Worm (Caenorhabditis elegans) whole organism, L2 larva: Measurements from ENCODE around the gene srh-244.

Source experiments
- F13H6.1 ChIP-seq: sonication (generic microtip); optimal IDR thresholded peaks from 2 replicates; lab custom pipeline; 2016; ENCODE audit warnings: missing genetic modification characterization, missing compliant biosample characterization
- R02D3.7 ChIP-seq: fragments of 150-350 bp; optimal IDR thresholded peaks from 2 replicates; lab custom pipeline; 2014; ENCODE audit warnings: missing biosample characterization, missing genetic modification characterization
- alr-1 ChIP-seq: fragments of 150-350 bp; optimal IDR thresholded peaks from 2 replicates; lab custom pipeline; 2014; ENCODE audit warnings: missing biosample characterization, missing genetic modification characterization
- aly-2 ChIP-seq: fragments of 150-350 bp; optimal IDR thresholded peaks from 2 replicates; lab custom pipeline; 2014; ENCODE audit warnings: missing biosample characterization, missing genetic modification characterization
- ama-1 ChIP-seq: fragments of 150-350 bp; optimal IDR thresholded peaks from 2 replicates; lab custom pipeline; 2018; ENCODE audit warnings: inconsistent platforms
- blmp-1 ChIP-seq: sonication (generic microtip); optimal IDR thresholded peaks from 2 replicates; lab custom pipeline; 2017; ENCODE audit warnings: missing genetic modification characterization, mild to moderate bottlenecking, missing compliant biosample characterization, antibody characterized with exemption, moderate library complexity; ENCODE audit not compliant: insufficient read depth
- ceh-16 ChIP-seq: fragments of 150-350 bp; optimal IDR thresholded peaks from 2 replicates; lab custom pipeline; 2014; ENCODE audit warnings: missing biosample characterization, missing genetic modification characterization
- ceh-82 ChIP-seq: fragments of 150-350 bp; optimal IDR thresholded peaks from 2 replicates; lab custom pipeline; 2014; ENCODE audit warnings: missing biosample characterization, missing genetic modification characterization
- crh-2 ChIP-seq: sonication (generic microtip); optimal IDR thresholded peaks from 2 replicates; lab custom pipeline; 2017; ENCODE audit warnings: missing biosample characterization, missing genetic modification characterization
- elt-1 ChIP-seq: fragments of 150-350 bp; optimal IDR thresholded peaks from 2 replicates; lab custom pipeline; 2014; ENCODE audit warnings: missing biosample characterization, missing genetic modification characterization
- elt-3 ChIP-seq: sonication (generic microtip); optimal IDR thresholded peaks from 2 replicates; lab custom pipeline; 2017; ENCODE audit warnings: missing biosample characterization, missing genetic modification characterization
- fos-1 ChIP-seq: fragments of 150-350 bp; optimal IDR thresholded peaks from 2 replicates; lab custom pipeline; 2014; ENCODE audit warnings: missing biosample characterization, missing genetic modification characterization
- gmeb-1 ChIP-seq: fragments of 150-350 bp; optimal IDR thresholded peaks from 2 replicates; lab custom pipeline; 2014; ENCODE audit warnings: missing biosample characterization, missing genetic modification characterization
- lin-11 ChIP-seq: fragments of 150-350 bp; sonication (generic microtip); optimal IDR thresholded peaks from 2 replicates; lab custom pipeline; 2014; ENCODE audit warnings: missing biosample characterization, missing genetic modification characterization, inconsistent platforms, mixed read lengths
- lin-13 ChIP-seq: fragments of 150-350 bp; optimal IDR thresholded peaks from 2 replicates; lab custom pipeline; 2014; ENCODE audit warnings: missing biosample characterization, missing genetic modification reagents, missing genetic modification characterization
- lsy-2 ChIP-seq, 2 experiments: fragments of 150-350 bp in 1 of 2; sonication (generic microtip) in 1 of 2; optimal IDR thresholded peaks; 2 replicates each; lab custom pipeline; 2014 to 2017; ENCODE audit warnings: missing biosample characterization in 2 of 2, missing genetic modification characterization in 2 of 2
- mab-5 ChIP-seq: fragments of 150-350 bp; optimal IDR thresholded peaks from 2 replicates; lab custom pipeline; 2014; ENCODE audit warnings: missing biosample characterization, missing genetic modification characterization
- mdl-1 ChIP-seq, 2 experiments: fragments of 150-350 bp in 1 of 2; sonication (generic microtip) in 1 of 2; optimal IDR thresholded peaks; 2 replicates each; lab custom pipeline; 2017; ENCODE audit warnings: missing biosample characterization in 2 of 2, missing genetic modification characterization in 2 of 2
- nhr-10 ChIP-seq: sonication (generic microtip); optimal IDR thresholded peaks from 2 replicates; lab custom pipeline; 2017; ENCODE audit warnings: missing biosample characterization, missing genetic modification characterization
- nhr-12 ChIP-seq: fragments of 150-350 bp; optimal IDR thresholded peaks from 2 replicates; lab custom pipeline; 2014; ENCODE audit warnings: missing biosample characterization, missing genetic modification characterization
- nhr-129 ChIP-seq: fragments of 150-350 bp; optimal IDR thresholded peaks from 2 replicates; lab custom pipeline; 2014; ENCODE audit warnings: missing biosample characterization, missing genetic modification characterization
- nhr-23 ChIP-seq: fragments of 150-350 bp; optimal IDR thresholded peaks from 2 replicates; lab custom pipeline; 2014; ENCODE audit warnings: missing biosample characterization, missing genetic modification reagents, missing genetic modification characterization
- nhr-237 ChIP-seq: fragments of 150-350 bp; optimal IDR thresholded peaks from 2 replicates; lab custom pipeline; 2014; ENCODE audit warnings: missing biosample characterization, missing genetic modification characterization
- nhr-25 ChIP-seq: fragments of 150-350 bp; sonication (generic microtip); optimal IDR thresholded peaks from 3 replicates; lab custom pipeline; 2014; ENCODE audit warnings: missing biosample characterization, missing genetic modification characterization
- nhr-6 ChIP-seq: fragments of 150-350 bp; optimal IDR thresholded peaks from 2 replicates; lab custom pipeline; 2014; ENCODE audit warnings: missing biosample characterization, missing genetic modification characterization
- nhr-77 ChIP-seq: fragments of 150-350 bp; optimal IDR thresholded peaks from 2 replicates; lab custom pipeline; 2014; ENCODE audit warnings: missing biosample characterization, missing genetic modification characterization
- peb-1 ChIP-seq: fragments of 150-350 bp; optimal IDR thresholded peaks from 2 replicates; lab custom pipeline; 2014; ENCODE audit warnings: missing biosample characterization, missing genetic modification characterization
- skn-1 ChIP-seq: sonication (generic microtip); optimal IDR thresholded peaks from 2 replicates; lab custom pipeline; 2017; ENCODE audit warnings: missing biosample characterization, missing genetic modification characterization
- sma-9 ChIP-seq, 2 experiments: fragments of 150-350 bp in 1 of 2; sonication (generic microtip) in 1 of 2; optimal IDR thresholded peaks; 2 replicates each; lab custom pipeline; 2014 to 2016; ENCODE audit warnings: missing genetic modification characterization in 2 of 2, mild to moderate bottlenecking in 1 of 2, missing biosample characterization in 1 of 2, missing compliant biosample characterization in 1 of 2, missing genetic modification reagents in 1 of 2, moderate library complexity in 1 of 2
- snpc-4 ChIP-seq: fragments of 150-350 bp; optimal IDR thresholded peaks from 2 replicates; lab custom pipeline; 2014; ENCODE audit warnings: missing biosample characterization, missing genetic modification characterization
- unc-39 ChIP-seq: fragments of 150-350 bp; optimal IDR thresholded peaks from 2 replicates; lab custom pipeline; 2014; ENCODE audit warnings: missing biosample characterization, missing genetic modification characterization
- unc-55 ChIP-seq: fragments of 150-350 bp; sonication (generic microtip); optimal IDR thresholded peaks from 3 replicates; lab custom pipeline; 2014; ENCODE audit warnings: missing biosample characterization, missing genetic modification reagents, missing genetic modification characterization
- unc-62 ChIP-seq: fragments of 150-350 bp; optimal IDR thresholded peaks from 2 replicates; lab custom pipeline; 2014; ENCODE audit warnings: missing biosample characterization, missing genetic modification reagents, missing genetic modification characterization
- zag-1 ChIP-seq: fragments of 150-350 bp; optimal IDR thresholded peaks from 2 replicates; lab custom pipeline; 2014; ENCODE audit warnings: missing biosample characterization, missing genetic modification characterization
- ztf-11 ChIP-seq: sonication (generic microtip); optimal IDR thresholded peaks from 2 replicates; lab custom pipeline; 2017; ENCODE audit warnings: missing biosample characterization, missing genetic modification characterization
- ztf-4 ChIP-seq: fragments of 150-350 bp; optimal IDR thresholded peaks from 2 replicates; lab custom pipeline; 2014; ENCODE audit warnings: missing biosample characterization, missing genetic modification characterization

Gene srh-244

ce11 chrV:7313233-7313632 is 30.4 kb upstream of the srh-244 start, which contains the start of gene srx-6:
Gene srx-6 (minus strand): TSS chrV:7313333.
- TF ChIP-seq aly-2 (tag; lab: Kevin White, UChicago) (no peak), F13H6.1 (no peak), ztf-11 (tag; lab: Kevin White, UChicago) (no peak), snpc-4 (tag; lab: Kevin White, UChicago) (no peak)

DNA sequence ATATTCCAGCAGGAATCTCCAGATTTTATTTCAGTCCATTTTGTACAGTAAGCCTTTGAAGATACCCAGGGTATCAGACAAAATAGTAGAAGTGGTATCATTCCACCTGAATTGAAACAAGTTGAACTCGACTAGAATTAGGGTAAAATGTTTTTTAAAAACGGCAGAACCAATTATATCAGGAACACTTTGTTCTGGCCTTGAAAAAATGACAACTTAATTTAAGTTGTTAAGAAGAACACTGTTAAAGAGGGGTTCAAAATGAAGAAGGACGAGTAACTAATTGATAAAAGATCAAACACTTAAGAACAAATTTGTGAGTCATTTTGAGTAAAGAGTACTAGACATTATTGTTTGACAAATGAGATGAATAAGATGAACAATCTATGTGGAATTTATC is 22.7 kb upstream of the srh-244 start, which contains the start of gene lmd-4:
lmd-4 (minus strand) TSS at position 101 of the 400 bp plus-strand sequence.
- no peak for TF ChIP-seq blmp-1 (tag; lab: Kevin White, UChicago)
- TF ChIP-seq lin-13 (GFP tag; lab: Kevin White, UChicago) = no peak
- no peak for TF ChIP-seq F13H6.1
- TF ChIP-seq mdl-1 (tag; optimal IDR thresholded peaks at IDR 0.05; lab: Kevin White, UChicago) = no peak
- no peak for TF ChIP-seq ama-1 (lab: Kevin White, UChicago)
- no peak for TF ChIP-seq nhr-12 (tag; lab: Kevin White, UChicago)
- TF ChIP-seq lin-11 = no peak
- TF ChIP-seq R02D3.7 (tag; lab: Kevin White, UChicago) = no peak
- no peak for TF ChIP-seq ceh-82 (tag; lab: Kevin White, UChicago)
- TF ChIP-seq, all 48 proteins: peak for 0

DNA sequence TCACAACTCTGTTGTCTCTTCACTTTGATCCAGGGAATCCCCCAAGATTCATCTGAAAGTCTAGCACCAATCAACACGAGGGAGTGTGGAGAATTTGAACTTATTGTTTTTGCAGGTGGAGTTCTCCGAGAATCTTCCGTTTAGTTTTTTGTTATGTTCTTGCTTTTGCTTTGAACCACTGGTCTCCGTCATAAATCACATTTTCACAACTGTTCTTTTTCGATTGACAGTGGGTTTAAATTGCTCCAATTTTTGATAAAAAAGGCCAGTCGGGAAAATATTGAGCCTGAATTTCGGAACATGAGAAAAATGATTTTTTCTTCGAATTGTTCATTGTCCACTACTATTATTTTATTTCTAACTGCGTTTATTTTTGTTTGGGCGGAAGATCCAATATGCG is 21.7 kb upstream of the srh-244 start, which contains the start of gene F10G2.10:
F10G2.10 (plus strand) TSS at position 301 of the 400 bp plus-strand sequence.
- TF ChIP-seq mab-5 (tag; lab: Kevin White, UChicago) (no peak), ceh-16 (tag; lab: Kevin White, UChicago) (no peak), snpc-4 (tag; lab: Kevin White, UChicago) (no peak), nhr-129 (tag; lab: Kevin White, UChicago) (no peak), elt-3 (tag; lab: Kevin White, UChicago) (no peak), unc-62 (GFP tag; lab: Kevin White, UChicago) (no peak), R02D3.7 (tag; lab: Kevin White, UChicago) (no peak)

- TF ChIP-seq mab-5 (tag; lab: Kevin White, UChicago) (no peak), nhr-6 (tag; lab: Kevin White, UChicago) (no peak), fos-1 (tag; lab: Kevin White, UChicago) (no peak)
Measured at ce11 chrV:7325285-7325684, 18.3 kb upstream of the srh-244 start, which contains the start of gene srx-92. Gene srx-92 (minus strand): TSS chrV:7325385.

- TF ChIP-seq nhr-25 (tag; lab: Kevin White, UChicago) (no peak), blmp-1 (tag; lab: Kevin White, UChicago) (no peak), nhr-129 (tag; lab: Kevin White, UChicago) (no peak), F13H6.1 (no peak), gmeb-1 (tag; lab: Kevin White, UChicago) (no peak), ztf-4 (tag; lab: Kevin White, UChicago) (no peak), sma-9 (GFP tag; optimal IDR thresholded peaks at IDR 0.05; lab: Kevin White, UChicago) (no peak), sma-9 (tag; optimal IDR thresholded peaks at IDR 0.05; lab: Kevin White, UChicago) (no peak), skn-1 (no peak), aly-2 (tag; lab: Kevin White, UChicago) (no peak), fos-1 (tag; lab: Kevin White, UChicago) (no peak), alr-1 (tag; lab: Kevin White, UChicago) (no peak), peb-1 (no peak), zag-1 (no peak), nhr-10 (tag; lab: Kevin White, UChicago) (no peak)
Measured at ce11 chrV:7326928-7327327, 16.7 kb upstream of the srh-244 start, which contains the start of gene F10G2.4. Gene F10G2.4 (plus strand): TSS chrV:7327228.

- TF ChIP-seq nhr-129 (tag; lab: Kevin White, UChicago) = no peak
- TF ChIP-seq elt-1 (tag; lab: Kevin White, UChicago) = no peak
- no peak for TF ChIP-seq ztf-4 (tag; lab: Kevin White, UChicago)
- TF ChIP-seq unc-55 (GFP tag; lab: Kevin White, UChicago) = no peak
- no peak for TF ChIP-seq zag-1
- TF ChIP-seq mab-5 (tag; lab: Kevin White, UChicago) = no peak
- no peak for TF ChIP-seq mdl-1 (tag; optimal IDR thresholded peaks at IDR 0.05; lab: Kevin White, UChicago)
- no peak for TF ChIP-seq nhr-23 (tag; lab: Kevin White, UChicago)
- no peak for TF ChIP-seq unc-62 (GFP tag; lab: Kevin White, UChicago)
- no peak for TF ChIP-seq lsy-2 (tag; optimal IDR thresholded peaks at IDR 0.05; lab: Kevin White, UChicago)
- no peak for TF ChIP-seq alr-1 (tag; lab: Kevin White, UChicago)
- no peak for TF ChIP-seq lin-11
- TF ChIP-seq nhr-237 (tag; lab: Kevin White, UChicago) = no peak
- TF ChIP-seq nhr-77 = no peak
- no peak for TF ChIP-seq crh-2 (tag; lab: Kevin White, UChicago)
- no peak for TF ChIP-seq unc-39 (tag; lab: Kevin White, UChicago)
Measured at ce11 chrV:7328092-7328491, 15.5 kb upstream of the srh-244 start, which contains the start of gene clec-7. Gene clec-7 (plus strand): TSS chrV:7328392.
